Fruit fly (Drosophila melanogaster) whole organism, embryonic: Measurements from ENCODE around the gene Fife.

Experiments used
- Adf1 ChIP-seq: fragments of 200-800 bp; sonication (Bioruptor generic); IDR thresholded peaks from 2 replicates; pipeline ENCODE4 v1.3.6; 2022; ENCODE audit warnings: missing biosample characterization, missing genetic modification characterization
- B-H2 ChIP-seq: fragments of 200-800 bp; sonication (Bioruptor generic); optimal IDR thresholded peaks from 2 replicates; lab custom pipeline; 2018; ENCODE audit warnings: missing biosample characterization, mild to moderate bottlenecking, missing genetic modification characterization
- CG10565 ChIP-seq: fragments of 200-800 bp; sonication (Bioruptor generic); optimal IDR thresholded peaks from 3 replicates; lab custom pipeline; 2016; ENCODE audit warnings: missing biosample characterization, mild to moderate bottlenecking, missing genetic modification characterization
- CG11504 ChIP-seq: fragments of 200-800 bp; sonication (Bioruptor generic); optimal IDR thresholded peaks from 3 replicates; lab custom pipeline; 2019; ENCODE audit warnings: missing biosample characterization, mild to moderate bottlenecking, missing genetic modification characterization, moderate library complexity
- CG14050 ChIP-seq: fragments of 200-800 bp; sonication (Bioruptor generic); IDR thresholded peaks from 3 replicates; pipeline ENCODE4 v1.3.6; 2022; ENCODE audit warnings: missing biosample characterization, missing genetic modification characterization
- CG17361 ChIP-seq: fragments of 200-800 bp; sonication (Bioruptor generic); IDR thresholded peaks from 3 replicates; pipeline ENCODE4 v1.3.6; 2022; ENCODE audit warnings: missing biosample characterization, missing genetic modification characterization
- CG17385 ChIP-seq: fragments of 200-800 bp; sonication (Bioruptor generic); optimal IDR thresholded peaks from 3 replicates; lab custom pipeline; 2018; ENCODE audit warnings: missing biosample characterization, mild to moderate bottlenecking, missing genetic modification characterization
- CG18619 ChIP-seq: fragments of 200-800 bp; sonication (Bioruptor generic); optimal IDR thresholded peaks from 3 replicates; lab custom pipeline; 2017; ENCODE audit warnings: missing biosample characterization, mild to moderate bottlenecking, missing genetic modification characterization
- CG2889 ChIP-seq: fragments of 200-800 bp; sonication (Bioruptor generic); IDR thresholded peaks from 3 replicates; pipeline ENCODE4 v1.3.6; 2022; ENCODE audit warnings: missing biosample characterization, missing genetic modification characterization
- CG32772 ChIP-seq: fragments of 200-800 bp; sonication (Bioruptor generic); IDR thresholded peaks from 2 replicates; pipeline ENCODE4 v1.3.6; 2022; ENCODE audit warnings: missing biosample characterization, missing genetic modification characterization
- CG3281 ChIP-seq: fragments of 200-800 bp; sonication (Bioruptor generic); optimal IDR thresholded peaks from 3 replicates; lab custom pipeline; 2017; ENCODE audit warnings: missing biosample characterization, mild to moderate bottlenecking, missing genetic modification characterization
- CG33213 ChIP-seq: fragments of 200-800 bp; sonication (Bioruptor generic); optimal IDR thresholded peaks from 3 replicates; lab custom pipeline; 2016; ENCODE audit warnings: missing biosample characterization, missing genetic modification characterization
- CG3847 ChIP-seq: fragments of 200-800 bp; sonication (Bioruptor generic); IDR thresholded peaks from 2 replicates; pipeline ENCODE4 v1.3.6; 2022; ENCODE audit warnings: missing biosample characterization, missing genetic modification characterization
- CG4282 ChIP-seq: fragments of 200-800 bp; sonication (Bioruptor generic); optimal IDR thresholded peaks from 2 replicates; lab custom pipeline; 2016; ENCODE audit warnings: missing biosample characterization, missing genetic modification characterization
- CG4328 ChIP-seq: fragments of 200-800 bp; sonication (Bioruptor generic); optimal IDR thresholded peaks from 3 replicates; lab custom pipeline; 2017; ENCODE audit warnings: missing biosample characterization, missing genetic modification reagents, missing genetic modification characterization
- CG7271 ChIP-seq: fragments of 200-800 bp; sonication (Bioruptor generic); optimal IDR thresholded peaks from 2 replicates; lab custom pipeline; 2018; ENCODE audit warnings: missing biosample characterization, mild to moderate bottlenecking, missing genetic modification characterization, moderate library complexity
- CG7372 ChIP-seq: fragments of 200-800 bp; sonication (Bioruptor generic); IDR thresholded peaks from 2 replicates; pipeline ENCODE4 v1.3.6; 2022; ENCODE audit warnings: missing biosample characterization, missing genetic modification characterization
- CG7839 ChIP-seq: fragments of 200-800 bp; sonication (Bioruptor generic); optimal IDR thresholded peaks from 3 replicates; lab custom pipeline; 2018; ENCODE audit warnings: missing biosample characterization, mild to moderate bottlenecking, missing genetic modification characterization, moderate library complexity
- CG7987 ChIP-seq: fragments of 200-800 bp; sonication (Bioruptor generic); optimal IDR thresholded peaks from 2 replicates; lab custom pipeline; 2018; ENCODE audit warnings: missing biosample characterization, mild to moderate bottlenecking, missing genetic modification characterization, moderate library complexity
- CG8765 ChIP-seq: fragments of 200-800 bp; sonication (Bioruptor generic); IDR thresholded peaks from 2 replicates; pipeline ENCODE4 v1.3.6; 2022; ENCODE audit warnings: missing biosample characterization, missing genetic modification characterization
- CG9932 ChIP-seq: fragments of 200-800 bp; sonication (Bioruptor generic); IDR thresholded peaks from 2 replicates; pipeline ENCODE4 v1.3.6; 2022; ENCODE audit warnings: missing biosample characterization, missing genetic modification characterization
- CoRest ChIP-seq: fragments of 200-800 bp; sonication (Bioruptor generic); optimal IDR thresholded peaks from 3 replicates; lab custom pipeline; 2018; ENCODE audit warnings: missing biosample characterization, mild to moderate bottlenecking, missing genetic modification characterization, moderate library complexity
- Doc2 ChIP-seq: fragments of 200-800 bp; sonication (Bioruptor generic); IDR thresholded peaks from 2 replicates; pipeline ENCODE4 v1.3.6; 2022; ENCODE audit warnings: missing biosample characterization, missing genetic modification characterization
- E2f2 ChIP-seq: fragments of 200-800 bp; sonication (Bioruptor generic); IDR thresholded peaks from 2 replicates; pipeline ENCODE4 v1.3.6; 2022; ENCODE audit warnings: missing biosample characterization, missing genetic modification characterization
- HHEX ChIP-seq: fragments of 200-800 bp; sonication (Bioruptor generic); optimal IDR thresholded peaks from 3 replicates; lab custom pipeline; 2017; ENCODE audit warnings: missing biosample characterization, mild to moderate bottlenecking, missing genetic modification characterization, missing genetic modification reagents
- Lpt ChIP-seq: fragments of >200 bp; optimal IDR thresholded peaks from 2 replicates; lab custom pipeline; 2018; ENCODE audit warnings: missing biosample characterization, missing genetic modification characterization
- NC2α ChIP-seq: fragments of 200-800 bp; sonication (Bioruptor generic); optimal IDR thresholded peaks from 2 replicates; lab custom pipeline; 2016; ENCODE audit warnings: missing biosample characterization, missing genetic modification characterization
- TFAM ChIP-seq: fragments of 200-800 bp; sonication (Bioruptor generic); optimal IDR thresholded peaks from 2 replicates; lab custom pipeline; 2017; ENCODE audit warnings: missing biosample characterization, missing genetic modification characterization, inconsistent platforms
- Tbp ChIP-seq: fragments of >200 bp; optimal IDR thresholded peaks from 2 replicates; lab custom pipeline; 2018; ENCODE audit warnings: missing biosample characterization, missing genetic modification characterization
- Vsx1 ChIP-seq: fragments of 200-800 bp; sonication (Bioruptor generic); optimal IDR thresholded peaks from 2 replicates; lab custom pipeline; 2017; ENCODE audit warnings: missing biosample characterization, mild to moderate bottlenecking, missing genetic modification characterization, missing genetic modification reagents
- Xbp1 ChIP-seq: fragments of 200-800 bp; sonication (Bioruptor generic); optimal IDR thresholded peaks from 3 replicates; lab custom pipeline; 2016; ENCODE audit warnings: missing biosample characterization, mild to moderate bottlenecking, missing genetic modification characterization
- aop ChIP-seq: fragments of 200-800 bp; sonication (Bioruptor generic); IDR thresholded peaks from 2 replicates; pipeline ENCODE4 v1.3.6; 2022; ENCODE audit warnings: missing biosample characterization, missing genetic modification characterization
- ara ChIP-seq: fragments of 200-800 bp; sonication (Bioruptor generic); IDR thresholded peaks from 2 replicates; pipeline ENCODE4 v1.3.6; 2022; ENCODE audit warnings: missing biosample characterization, missing genetic modification characterization
- ase ChIP-seq: fragments of 200-800 bp; sonication (Bioruptor generic); IDR thresholded peaks from 3 replicates; pipeline ENCODE4 v1.3.6; 2022; ENCODE audit warnings: missing biosample characterization, missing genetic modification characterization
- dati ChIP-seq: fragments of 200-800 bp; sonication (Bioruptor generic); IDR thresholded peaks from 2 replicates; pipeline ENCODE4 v1.3.6; 2022; ENCODE audit warnings: missing biosample characterization, missing genetic modification characterization
- eve ChIP-seq, 2 experiments: fragments of >200 bp; optimal IDR thresholded peaks; 2 replicates each; lab custom pipeline; 2017; ENCODE audit warnings: missing biosample characterization in 2 of 2, missing genetic modification characterization in 2 of 2
- exex ChIP-seq: fragments of 200-800 bp; sonication (Bioruptor generic); optimal IDR thresholded peaks from 4 replicates; lab custom pipeline; 2018; ENCODE audit warnings: missing biosample characterization, mild to moderate bottlenecking, missing genetic modification characterization, moderate library complexity
- eyg ChIP-seq: fragments of 200-800 bp; sonication (Bioruptor generic); optimal IDR thresholded peaks from 3 replicates; lab custom pipeline; 2016; ENCODE audit warnings: missing biosample characterization, missing genetic modification characterization
- fd102C ChIP-seq: fragments of 200-800 bp; sonication (Bioruptor generic); optimal IDR thresholded peaks from 2 replicates; lab custom pipeline; 2018; ENCODE audit warnings: missing biosample characterization, mild to moderate bottlenecking, missing genetic modification characterization, moderate library complexity
- fd3F ChIP-seq: fragments of 200-800 bp; sonication (Bioruptor generic); optimal IDR thresholded peaks from 2 replicates; lab custom pipeline; 2018; ENCODE audit warnings: missing biosample characterization, mild to moderate bottlenecking, missing genetic modification characterization, moderate library complexity
- gem ChIP-seq: fragments of 200-800 bp; sonication (Bioruptor generic); optimal IDR thresholded peaks from 2 replicates; lab custom pipeline; 2019; ENCODE audit warnings: missing biosample characterization, mild to moderate bottlenecking, missing genetic modification characterization, moderate library complexity
- gsb-n ChIP-seq: fragments of 200-800 bp; sonication (Bioruptor generic); optimal IDR thresholded peaks from 3 replicates; lab custom pipeline; 2018; ENCODE audit warnings: missing biosample characterization, mild to moderate bottlenecking, missing genetic modification characterization
- kni ChIP-seq: fragments of 200-800 bp; sonication (Bioruptor generic); optimal IDR thresholded peaks from 3 replicates; lab custom pipeline; 2017; ENCODE audit warnings: mild to moderate bottlenecking, missing biosample characterization, missing genetic modification reagents, missing genetic modification characterization
- lab ChIP-seq: fragments of 200-800 bp; sonication (Bioruptor generic); optimal IDR thresholded peaks from 3 replicates; lab custom pipeline; 2017; ENCODE audit warnings: missing biosample characterization, missing genetic modification characterization, mild to moderate bottlenecking, moderate library complexity, missing genetic modification reagents
- nerfin-1 ChIP-seq: fragments of 200-800 bp; sonication (Bioruptor generic); optimal IDR thresholded peaks from 3 replicates; lab custom pipeline; 2019; ENCODE audit warnings: missing biosample characterization, mild to moderate bottlenecking, missing genetic modification characterization, moderate library complexity
- phol ChIP-seq: fragments of 200-800 bp; sonication (Bioruptor generic); optimal IDR thresholded peaks from 3 replicates; lab custom pipeline; 2018; ENCODE audit warnings: missing biosample characterization, mild to moderate bottlenecking, missing genetic modification characterization, moderate library complexity
- slbo ChIP-seq: fragments of 200-800 bp; sonication (Bioruptor generic); IDR thresholded peaks from 2 replicates; pipeline ENCODE4 v1.3.6; 2022; ENCODE audit warnings: missing biosample characterization, missing genetic modification characterization
- sr ChIP-seq: fragments of 200-800 bp; sonication (Bioruptor generic); IDR thresholded peaks from 3 replicates; pipeline ENCODE4 v1.3.6; 2022; ENCODE audit warnings: missing biosample characterization, missing genetic modification characterization
- tap ChIP-seq: fragments of 200-800 bp; optimal IDR thresholded peaks from 3 replicates; lab custom pipeline; 2019; ENCODE audit warnings: missing biosample characterization, mild to moderate bottlenecking, missing genetic modification characterization, moderate library complexity
- trem ChIP-seq: fragments of 200-800 bp; optimal IDR thresholded peaks from 3 replicates; lab custom pipeline; 2019; ENCODE audit warnings: missing biosample characterization, mild to moderate bottlenecking, missing genetic modification characterization, moderate library complexity
- z ChIP-seq: fragments of 200-800 bp; sonication (Bioruptor generic); IDR thresholded peaks from 3 replicates; pipeline ENCODE4 v1.3.6; 2022; ENCODE audit warnings: missing biosample characterization, missing genetic modification characterization

The Fife gene

dm6 chr3L:2745698-2746410, 34.4 kb upstream of the Fife start (continued):
- TF ChIP-seq trem (tag; lab: Kevin White, UChicago) (no peak), z (GFP tag; lab: Robert Waterston, UW) (no peak), CG8765 (GFP tag; lab: Robert Waterston, UW) (no peak), fd3F (GFP tag; lab: Kevin White, UChicago) (no peak), CG3281 (no peak), CG17385 (GFP tag; lab: Kevin White, UChicago) (no peak), CG3847 (GFP tag; lab: Robert Waterston, UW) (no peak), CG33213 (GFP tag; lab: Kevin White, UChicago) (no peak), CG9932 (no peak), CG7987 (GFP tag; lab: Kevin White, UChicago) (peak; percentile 10), TFAM (no peak), Doc2 (GFP tag; lab: Robert Waterston, UW) (no peak), CG7372 (GFP tag; lab: Robert Waterston, UW) (no peak), CG18619 (GFP tag; lab: Kevin White, UChicago) (no peak), CG10565 (GFP tag; lab: Kevin White, UChicago) (no peak), CG17361 (GFP tag; lab: Robert Waterston, UW) (no peak), kni (GFP tag; lab: Kevin White, UChicago) (no peak), E2f2 (no peak), Vsx1 (no peak), CG7839 (tag; lab: Kevin White, UChicago) (no peak), eve (GFP tag; optimal IDR thresholded peaks at IDR 0.05; lab: Kevin White, UChicago) (no peak), CG7271 (tag; lab: Kevin White, UChicago) (no peak), NC2α (GFP tag; lab: Kevin White, UChicago) (no peak), CG14050 (GFP tag; lab: Robert Waterston, UW) (no peak), fd102C (GFP tag; lab: Kevin White, UChicago) (no peak), CG4282 (GFP tag; lab: Kevin White, UChicago) (no peak), HHEX (peak; percentile 46), lab (GFP tag; lab: Kevin White, UChicago) (peak; percentile 79), Tbp (GFP tag; lab: Kevin White, UChicago) (no peak), nerfin-1 (tag; lab: Kevin White, UChicago) (no peak), aop (GFP tag; lab: Robert Waterston, UW) (no peak), sr (no peak), ase (GFP tag; lab: Robert Waterston, UW) (no peak), Adf1 (GFP tag; lab: Robert Waterston, UW) (no peak), B-H2 (GFP tag; lab: Kevin White, UChicago) (no peak), CG2889 (GFP tag; lab: Robert Waterston, UW) (no peak), gsb-n (tag; lab: Kevin White, UChicago) (no peak), Xbp1 (GFP tag; lab: Kevin White, UChicago) (no peak), dati (GFP tag; lab: Robert Waterston, UW) (no peak), tap (tag; lab: Kevin White, UChicago) (no peak), CoRest (tag; lab: Kevin White, UChicago) (no peak), CG32772 (GFP tag; lab: Robert Waterston, UW) (no peak), exex (tag; lab: Kevin White, UChicago) (peak; percentile 62), eyg (GFP tag; lab: Kevin White, UChicago) (no peak), ara (GFP tag; lab: Robert Waterston, UW) (no peak), CG11504 (tag; lab: Kevin White, UChicago) (peak; percentile 99), Lpt (GFP tag; lab: Kevin White, UChicago) (no peak), gem (no peak), CG4328 (GFP tag; lab: Kevin White, UChicago) (no peak), slbo (no peak), phol (tag; lab: Kevin White, UChicago) (no peak)
